Worm (Caenorhabditis elegans): ENCODE results near the gene T21E8.6.
A peak's percentile ranks its signal among the peaks of the same experiment; 100 is the strongest.

The T21E8.6 gene

DNA sequence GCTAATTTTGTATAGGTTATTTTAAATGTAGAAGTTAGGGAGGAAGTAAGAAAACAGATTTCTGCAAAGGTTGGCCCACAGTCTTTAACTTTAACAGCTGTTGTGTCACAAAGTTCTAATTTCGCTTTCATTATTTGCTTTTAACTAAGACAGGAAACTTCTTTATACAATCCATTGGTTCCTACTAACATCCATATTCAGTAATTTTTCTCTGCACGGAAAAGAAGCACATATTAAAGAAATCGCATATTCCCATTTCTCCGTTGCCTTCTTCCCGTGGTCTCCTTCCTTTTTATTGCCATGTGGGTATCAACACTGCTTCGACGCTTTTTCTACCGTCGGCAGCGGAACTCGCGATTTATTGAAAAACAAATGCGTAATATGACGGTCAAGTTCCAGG is at the start of gene T21E8.6:
Gene T21E8.6, plus strand, starts transcription at position 301 of the 400 bp plus-strand sequence.
- no peak for TF ChIP-seq M03D4.4 (tag; optimal IDR thresholded peaks at IDR 0.05)
- no peak for TF ChIP-seq zip-8 (tag; optimal IDR thresholded peaks at IDR 0.05)

DNA sequence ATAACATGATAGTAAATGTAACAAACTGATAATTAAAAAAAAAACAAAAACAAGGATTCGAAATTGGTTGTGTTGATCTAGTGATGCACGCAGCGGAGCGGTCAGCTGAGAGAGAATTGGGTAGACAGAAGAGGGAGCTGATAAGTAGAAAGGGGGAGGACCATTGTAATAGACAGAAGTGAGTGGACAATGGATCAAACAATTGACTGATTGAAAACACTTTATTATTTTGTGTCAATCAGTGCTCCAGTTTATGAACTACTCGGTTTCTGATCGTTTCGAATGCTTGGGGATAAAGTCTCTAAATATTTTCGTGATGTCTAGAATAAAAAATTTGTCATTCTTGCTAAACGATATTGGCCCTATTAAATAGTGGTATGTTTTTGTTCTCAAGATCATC is 47.5 kb upstream of the T21E8.6 start:
- TF ChIP-seq pha-4 (tag; optimal IDR thresholded peaks at IDR 0.05) = no peak
- peak; percentile 31 for TF ChIP-seq hlh-1 (tag; optimal IDR thresholded peaks at IDR 0.05)
- TF ChIP-seq snpc-4 (tag; optimal IDR thresholded peaks at IDR 0.05) = no peak
- peak; percentile 67 for TF ChIP-seq unc-62 (GFP tag; optimal IDR thresholded peaks at IDR 0.05)

DNA sequence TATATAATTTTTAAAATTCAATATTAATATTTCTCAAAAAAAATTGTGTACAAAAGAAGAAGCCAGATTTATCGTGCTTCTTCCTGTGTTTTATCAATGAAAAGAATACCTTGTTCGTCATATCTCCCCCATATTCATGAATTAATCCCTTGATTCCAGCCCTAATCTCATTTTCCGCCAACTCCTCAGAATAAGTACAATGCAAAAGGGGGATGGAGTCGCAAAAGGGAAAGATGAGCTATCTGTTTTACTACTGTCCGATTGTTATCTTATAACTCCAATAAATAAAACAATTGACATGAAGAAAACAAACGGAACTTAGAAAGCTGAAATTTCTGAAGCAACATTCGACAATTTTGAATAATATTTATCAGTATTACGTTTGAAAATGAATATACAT is 44.5 kb upstream of the T21E8.6 start:
- no peak for TF ChIP-seq bed-3 (GFP tag; optimal IDR thresholded peaks at IDR 0.05)
- TF ChIP-seq lin-32 (GFP tag; optimal IDR thresholded peaks at IDR 0.05) = no peak
- TF ChIP-seq nhr-12 (tag; optimal IDR thresholded peaks at IDR 0.05) = no peak
- TF ChIP-seq mls-2 (tag; optimal IDR thresholded peaks at IDR 0.05) = no peak
- no peak for TF ChIP-seq ham-2 (GFP tag; optimal IDR thresholded peaks at IDR 0.05)
- TF ChIP-seq ceh-39 (tag; optimal IDR thresholded peaks at IDR 0.05) = no peak
- TF ChIP-seq snpc-4 (tag; optimal IDR thresholded peaks at IDR 0.05) = no peak
- TF ChIP-seq elt-1 (tag; optimal IDR thresholded peaks at IDR 0.05; ENCODE audit: borderline replicate concordance, insufficient read depth) = no peak

- TF ChIP-seq ces-1 (GFP tag; optimal IDR thresholded peaks at IDR 0.05) (peak; percentile 1), bed-3 (GFP tag; optimal IDR thresholded peaks at IDR 0.05) (no peak)
Measured at ce11 chrX:10838550-10838949, 43.5 kb upstream of the T21E8.6 start, which contains the start of gene plc-1. Gene plc-1 (minus strand): TSS chrX:10838650.

DNA sequence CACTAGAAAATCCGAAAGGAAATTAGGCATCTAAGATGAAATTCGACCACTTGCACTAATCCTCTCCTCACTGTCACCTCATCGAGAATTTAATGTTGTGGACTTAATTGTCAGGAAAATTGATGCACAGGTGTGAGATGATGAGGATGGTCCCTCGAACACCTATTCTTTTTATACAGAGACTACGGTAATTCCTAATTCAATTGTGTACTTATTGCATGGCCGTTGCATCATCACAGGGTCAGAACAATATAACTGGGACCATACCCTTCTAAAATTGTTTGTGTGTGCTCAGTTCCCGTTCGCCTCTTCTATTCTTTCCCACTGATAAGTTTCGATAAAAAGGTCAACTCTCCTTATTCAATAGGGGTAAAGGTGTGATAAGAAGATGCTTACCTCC is 37.9 kb upstream of the T21E8.6 start:
- TF ChIP-seq zip-8 (tag; optimal IDR thresholded peaks at IDR 0.05) (peak; percentile 79), lin-13 (tag; optimal IDR thresholded peaks at IDR 0.05) (no peak), nhr-2 (tag; optimal IDR thresholded peaks at IDR 0.05) (peak; percentile 92), lsy-2 (tag; optimal IDR thresholded peaks at IDR 0.05) (peak; percentile 34)

DNA sequence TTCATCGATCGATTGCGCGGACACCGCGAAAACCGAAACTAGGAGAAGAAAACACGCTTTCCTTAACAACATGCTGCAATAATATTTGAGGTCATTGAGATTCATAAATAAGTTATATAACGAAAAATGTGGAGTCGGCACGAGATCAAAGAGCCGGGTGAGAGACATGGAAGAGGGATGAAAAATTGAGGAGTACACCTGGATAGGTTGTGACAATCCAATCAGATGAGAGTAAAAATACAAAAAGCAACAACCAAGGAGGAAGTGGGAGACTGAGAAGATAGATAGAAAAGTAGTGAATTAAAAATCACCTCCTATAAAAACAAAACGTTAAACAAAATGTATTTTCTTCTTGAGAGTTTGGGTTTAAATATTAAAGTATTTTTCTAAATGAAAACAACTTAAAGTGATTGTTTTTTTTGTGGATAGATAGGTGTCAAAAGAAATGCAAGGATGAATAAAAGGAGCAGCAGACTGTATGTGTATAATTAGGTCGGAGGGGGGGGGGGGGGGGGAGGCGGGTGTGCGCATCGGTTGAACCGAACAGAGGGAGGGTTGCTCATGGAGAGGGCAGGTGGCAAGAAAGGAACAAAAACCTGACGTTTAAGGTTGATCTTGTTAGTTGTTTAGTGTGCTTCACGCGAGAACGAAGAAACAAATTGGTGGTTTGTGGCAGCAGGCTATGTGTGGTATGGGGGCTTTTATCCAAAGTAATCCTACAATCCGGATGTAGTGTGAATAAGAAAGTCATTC is 37.3 kb upstream of the T21E8.6 start, which contains the start of gene C05A9.2:
Gene C05A9.2, minus strand, starts transcription at position 73 of the 753 bp plus-strand sequence.
- no peak for TF ChIP-seq zip-8 (tag; optimal IDR thresholded peaks at IDR 0.05)
- TF ChIP-seq nhr-28 (tag; optimal IDR thresholded peaks at IDR 0.05) = no peak
- TF ChIP-seq nhr-237 (tag; optimal IDR thresholded peaks at IDR 0.05) = no peak
- peak; percentile 52 for TF ChIP-seq cnd-1 (tag; optimal IDR thresholded peaks at IDR 0.05)
- no peak for TF ChIP-seq pha-4 (tag; optimal IDR thresholded peaks at IDR 0.05)
- TF ChIP-seq ham-2 (GFP tag; optimal IDR thresholded peaks at IDR 0.05) = no peak
- TF ChIP-seq ztf-11 (tag; optimal IDR thresholded peaks at IDR 0.05) = no peak
- TF ChIP-seq unc-120 (tag; optimal IDR thresholded peaks at IDR 0.05; ENCODE audit: poor library complexity, severe bottlenecking) = no peak
- no peak for TF ChIP-seq unc-62 (GFP tag; optimal IDR thresholded peaks at IDR 0.05)
- no peak for TF ChIP-seq drap-1 (GFP tag; optimal IDR thresholded peaks at IDR 0.05)
- peak; percentile 50 for TF ChIP-seq sptf-1 (tag; optimal IDR thresholded peaks at IDR 0.05)
- TF ChIP-seq snpc-4 (tag; optimal IDR thresholded peaks at IDR 0.05) = no peak
- peak; percentile 8 for TF ChIP-seq mls-2 (tag; optimal IDR thresholded peaks at IDR 0.05)
- TF ChIP-seq ceh-43 (GFP tag; optimal IDR thresholded peaks at IDR 0.05) = peak; percentile 9
- no peak for TF ChIP-seq elt-3 (tag; optimal IDR thresholded peaks at IDR 0.05)
- TF ChIP-seq ces-1 (GFP tag; optimal IDR thresholded peaks at IDR 0.05) = no peak
- TF ChIP-seq blmp-1 (tag; optimal IDR thresholded peaks at IDR 0.05) = no peak
- TF ChIP-seq nhr-2 (tag; optimal IDR thresholded peaks at IDR 0.05) = no peak
- TF ChIP-seq unc-39 (tag; optimal IDR thresholded peaks at IDR 0.05) = no peak
- TF ChIP-seq ceh-39 (tag; optimal IDR thresholded peaks at IDR 0.05) = no peak
- TF ChIP-seq mep-1 (tag; optimal IDR thresholded peaks at IDR 0.05) = no peak
